Fruit fly (Drosophila melanogaster) whole organism, embryonic: ENCODE data around the gene CG6048.

Source experiments
- Blimp-1 ChIP-seq: fragments of 200-800 bp; sonication (Bioruptor generic); optimal IDR thresholded peaks from 3 replicates; lab custom pipeline; 2018; ENCODE audit warnings: missing biosample characterization, missing genetic modification characterization, mild to moderate bottlenecking, moderate library complexity, missing genetic modification reagents
- CG10147 ChIP-seq: fragments of 200-800 bp; sonication (Bioruptor generic); optimal IDR thresholded peaks from 2 replicates; lab custom pipeline; 2019; ENCODE audit warnings: missing biosample characterization, mild to moderate bottlenecking, missing genetic modification characterization, moderate library complexity
- CG10366 ChIP-seq: fragments of 200-800 bp; sonication (Bioruptor generic); IDR thresholded peaks from 2 replicates; pipeline ENCODE4 v1.3.6; 2022; ENCODE audit warnings: missing biosample characterization, missing genetic modification characterization
- CG11093 ChIP-seq: fragments of 200-800 bp; sonication (Bioruptor generic); IDR thresholded peaks from 3 replicates; pipeline ENCODE4 v1.3.6; 2022; ENCODE audit warnings: missing biosample characterization, missing genetic modification characterization
- CG11560 ChIP-seq: fragments of 200-800 bp; sonication (Bioruptor generic); IDR thresholded peaks from 3 replicates; pipeline ENCODE4 v1.3.6; 2022; ENCODE audit warnings: missing biosample characterization, missing genetic modification characterization
- CG12071 ChIP-seq: fragments of 200-800 bp; sonication (Bioruptor generic); optimal IDR thresholded peaks from 3 replicates; lab custom pipeline; 2018; ENCODE audit warnings: missing biosample characterization, mild to moderate bottlenecking, missing genetic modification characterization
- CG12769 ChIP-seq: fragments of 200-800 bp; sonication (Bioruptor generic); optimal IDR thresholded peaks from 2 replicates; lab custom pipeline; 2019; ENCODE audit warnings: missing biosample characterization, mild to moderate bottlenecking, missing genetic modification characterization, moderate library complexity
- CG16779 ChIP-seq: fragments of 200-800 bp; sonication (Bioruptor generic); IDR thresholded peaks from 2 replicates; pipeline ENCODE4 v1.3.6; 2022; ENCODE audit warnings: missing biosample characterization, missing genetic modification characterization
- CG16813 ChIP-seq: fragments of 200-800 bp; sonication (Bioruptor generic); IDR thresholded peaks from 3 replicates; pipeline ENCODE4 v1.3.6; 2022; ENCODE audit warnings: missing biosample characterization, missing genetic modification characterization; ENCODE audit not compliant: partially characterized antibody
- CG17568 ChIP-seq: fragments of 200-800 bp; sonication (Bioruptor generic); optimal IDR thresholded peaks from 2 replicates; lab custom pipeline; 2018; ENCODE audit warnings: missing biosample characterization, mild to moderate bottlenecking, missing genetic modification characterization, moderate library complexity
- CG30431 ChIP-seq: fragments of 200-800 bp; sonication (Bioruptor generic); optimal IDR thresholded peaks from 2 replicates; lab custom pipeline; 2017; ENCODE audit warnings: missing biosample characterization, missing genetic modification characterization
- CG34224 ChIP-seq: fragments of 200-800 bp; sonication (Bioruptor generic); IDR thresholded peaks from 3 replicates; pipeline ENCODE4 v1.3.6; 2022; ENCODE audit warnings: missing biosample characterization, missing genetic modification characterization; ENCODE audit not compliant: partially characterized antibody
- CG3847 ChIP-seq: fragments of 200-800 bp; sonication (Bioruptor generic); IDR thresholded peaks from 2 replicates; pipeline ENCODE4 v1.3.6; 2022; ENCODE audit warnings: missing biosample characterization, missing genetic modification characterization
- CG4282 ChIP-seq: fragments of 200-800 bp; sonication (Bioruptor generic); optimal IDR thresholded peaks from 2 replicates; lab custom pipeline; 2016; ENCODE audit warnings: missing biosample characterization, missing genetic modification characterization
- CG4820 ChIP-seq: fragments of 200-800 bp; sonication (Bioruptor generic); optimal IDR thresholded peaks from 3 replicates; lab custom pipeline; 2016; ENCODE audit warnings: missing biosample characterization, missing genetic modification characterization
- CG4854 ChIP-seq: fragments of 200-800 bp; sonication (Bioruptor generic); optimal IDR thresholded peaks from 2 replicates; lab custom pipeline; 2016; ENCODE audit warnings: missing biosample characterization, missing genetic modification characterization, inconsistent platforms
- CG7556 ChIP-seq: fragments of 200-800 bp; sonication (Bioruptor generic); optimal IDR thresholded peaks from 2 replicates; lab custom pipeline; 2017; ENCODE audit warnings: missing biosample characterization, mild to moderate bottlenecking, missing genetic modification characterization
- CG8089 ChIP-seq: fragments of 200-800 bp; sonication (Bioruptor generic); optimal IDR thresholded peaks from 3 replicates; lab custom pipeline; 2016; ENCODE audit warnings: missing biosample characterization, missing genetic modification characterization
- Dbx ChIP-seq: fragments of 200-800 bp; sonication (Bioruptor generic); IDR thresholded peaks from 3 replicates; pipeline ENCODE4 v1.3.6; 2022; ENCODE audit warnings: missing biosample characterization, missing genetic modification characterization
- Deaf1 ChIP-seq: fragments of 200-800 bp; optimal IDR thresholded peaks from 3 replicates; lab custom pipeline; 2019; ENCODE audit warnings: missing biosample characterization, mild to moderate bottlenecking, missing genetic modification characterization, moderate library complexity
- Elba2 ChIP-seq: fragments of 200-800 bp; sonication (Bioruptor generic); optimal IDR thresholded peaks from 3 replicates; lab custom pipeline; 2016; ENCODE audit warnings: missing biosample characterization, missing genetic modification characterization
- Hmx ChIP-seq: fragments of 200-800 bp; sonication (Bioruptor generic); optimal IDR thresholded peaks from 2 replicates; lab custom pipeline; 2016; ENCODE audit warnings: missing biosample characterization, missing genetic modification characterization
- Jarid2 ChIP-seq: fragments of 200-800 bp; sonication (Bioruptor generic); optimal IDR thresholded peaks from 3 replicates; lab custom pipeline; 2017; ENCODE audit warnings: mild to moderate bottlenecking, missing biosample characterization, missing genetic modification reagents, missing genetic modification characterization
- Max ChIP-seq: fragments of 200-800 bp; sonication (Bioruptor generic); optimal IDR thresholded peaks from 2 replicates; lab custom pipeline; 2016; ENCODE audit warnings: missing biosample characterization, mild to moderate bottlenecking, missing genetic modification characterization
- PHDP ChIP-seq: fragments of 200-800 bp; sonication (Bioruptor generic); optimal IDR thresholded peaks from 3 replicates; lab custom pipeline; 2018; ENCODE audit warnings: missing biosample characterization, mild to moderate bottlenecking, missing genetic modification characterization, moderate library complexity
- Spps ChIP-seq: fragments of 200-800 bp; sonication (Bioruptor generic); optimal IDR thresholded peaks from 2 replicates; lab custom pipeline; 2018; ENCODE audit warnings: missing biosample characterization, mild to moderate bottlenecking, missing genetic modification characterization
- Trl ChIP-seq, 3 experiments: fragments of >200 bp in 2 of 3; fragments of 200-800 bp in 1 of 3; sonication (Bioruptor generic) in 1 of 3; optimal IDR thresholded peaks; 2 replicates in 1 of 3; 3 replicates in 2 of 3; lab custom pipeline; 2016 to 2017; ENCODE audit warnings: missing biosample characterization in 1 of 3, missing genetic modification characterization in 1 of 3
- cwo ChIP-seq: fragments of 200-800 bp; sonication (Bioruptor generic); optimal IDR thresholded peaks from 3 replicates; lab custom pipeline; 2017; ENCODE audit warnings: missing biosample characterization, missing genetic modification characterization, mild to moderate bottlenecking, moderate library complexity, missing genetic modification reagents
- danr ChIP-seq: fragments of 200-800 bp; sonication (Bioruptor generic); IDR thresholded peaks from 2 replicates; pipeline ENCODE4 v1.3.6; 2022; ENCODE audit warnings: missing biosample characterization, missing genetic modification characterization
- ewg ChIP-seq: fragments of 200-800 bp; sonication (Bioruptor generic); optimal IDR thresholded peaks from 3 replicates; lab custom pipeline; 2017; ENCODE audit warnings: mild to moderate bottlenecking, missing biosample characterization, missing genetic modification reagents, missing genetic modification characterization
- exex ChIP-seq: fragments of 200-800 bp; sonication (Bioruptor generic); optimal IDR thresholded peaks from 4 replicates; lab custom pipeline; 2018; ENCODE audit warnings: missing biosample characterization, mild to moderate bottlenecking, missing genetic modification characterization, moderate library complexity
- gt ChIP-seq: fragments of 200-800 bp; sonication (Bioruptor generic); IDR thresholded peaks from 2 replicates; pipeline ENCODE4 v1.3.6; 2022; ENCODE audit warnings: missing biosample characterization, missing genetic modification characterization
- odd ChIP-seq: fragments of 200-800 bp; sonication (Bioruptor generic); optimal IDR thresholded peaks from 2 replicates; lab custom pipeline; 2017; ENCODE audit warnings: missing biosample characterization, mild to moderate bottlenecking, missing genetic modification characterization
- org-1 ChIP-seq: fragments of 200-800 bp; sonication (Bioruptor generic); optimal IDR thresholded peaks from 2 replicates; lab custom pipeline; 2017; ENCODE audit warnings: missing biosample characterization, missing genetic modification characterization
- otp ChIP-seq: fragments of 200-800 bp; sonication (Bioruptor generic); IDR thresholded peaks from 3 replicates; pipeline ENCODE4, ENCODE4 v1.3.6; 2022; ENCODE audit warnings: missing biosample characterization, missing genetic modification characterization
- peb ChIP-seq: fragments of 200-800 bp; sonication (Bioruptor generic); IDR thresholded peaks from 2 replicates; pipeline ENCODE4 v1.3.6; 2022; ENCODE audit warnings: missing biosample characterization, missing genetic modification characterization
- pho ChIP-seq: fragments of 200-800 bp; sonication (Bioruptor generic); optimal IDR thresholded peaks from 2 replicates; lab custom pipeline; 2016; ENCODE audit warnings: missing biosample characterization, missing genetic modification characterization
- prd ChIP-seq, 3 experiments: fragments of >200 bp in 2 of 3; fragments of 200-800 bp in 1 of 3; sonication (Bioruptor generic) in 1 of 3; optimal IDR thresholded peaks in 2 of 3; IDR thresholded peaks in 1 of 3; 2 replicates in 2 of 3; 3 replicates in 1 of 3; pipeline versions ENCODE4 v1.3.6 to Lab custom; 2017 to 2022; ENCODE audit warnings: missing biosample characterization in 1 of 3, missing genetic modification characterization in 1 of 3
- pros ChIP-seq: fragments of 200-800 bp; sonication (Bioruptor generic); optimal IDR thresholded peaks from 3 replicates; lab custom pipeline; 2019; ENCODE audit warnings: missing biosample characterization, mild to moderate bottlenecking, missing genetic modification characterization, moderate library complexity
- sens-2 ChIP-seq: fragments of 200-800 bp; sonication (Bioruptor generic); IDR thresholded peaks from 2 replicates; pipeline ENCODE4 v1.3.6; 2022; ENCODE audit warnings: missing biosample characterization, missing genetic modification characterization
- sim ChIP-seq: fragments of 200-800 bp; sonication (Bioruptor generic); IDR thresholded peaks from 2 replicates; pipeline ENCODE4 v1.3.6; 2022; ENCODE audit warnings: missing biosample characterization, missing genetic modification characterization
- slou ChIP-seq: fragments of 200-800 bp; sonication (Bioruptor generic); optimal IDR thresholded peaks from 3 replicates; lab custom pipeline; 2016; ENCODE audit warnings: missing biosample characterization, missing genetic modification characterization
- tin ChIP-seq: fragments of 200-800 bp; sonication (Bioruptor generic); optimal IDR thresholded peaks from 3 replicates; lab custom pipeline; 2016; ENCODE audit warnings: missing biosample characterization, missing genetic modification characterization
- tna ChIP-seq: fragments of 200-800 bp; sonication (Bioruptor generic); IDR thresholded peaks from 2 replicates; pipeline ENCODE4 v1.3.6; 2022; ENCODE audit warnings: missing biosample characterization, missing genetic modification characterization; ENCODE audit not compliant: partially characterized antibody
- vnd ChIP-seq: fragments of 200-800 bp; sonication (Bioruptor generic); IDR thresholded peaks from 3 replicates; pipeline ENCODE4 v1.3.6; 2022; ENCODE audit warnings: missing biosample characterization, missing genetic modification characterization; ENCODE audit not compliant: partially characterized antibody
- wek ChIP-seq: fragments of 200-800 bp; sonication (Bioruptor generic); optimal IDR thresholded peaks from 3 replicates; lab custom pipeline; 2018; ENCODE audit warnings: missing biosample characterization, mild to moderate bottlenecking, missing genetic modification characterization, moderate library complexity
- wor ChIP-seq: fragments of 200-800 bp; sonication (Bioruptor generic); IDR thresholded peaks from 2 replicates; pipeline ENCODE4 v1.3.6; 2022; ENCODE audit warnings: missing biosample characterization, missing genetic modification characterization
- yki ChIP-seq: fragments of >200 bp; optimal IDR thresholded peaks from 3 replicates; lab custom pipeline; 2018

The CG6048 gene

DNA sequence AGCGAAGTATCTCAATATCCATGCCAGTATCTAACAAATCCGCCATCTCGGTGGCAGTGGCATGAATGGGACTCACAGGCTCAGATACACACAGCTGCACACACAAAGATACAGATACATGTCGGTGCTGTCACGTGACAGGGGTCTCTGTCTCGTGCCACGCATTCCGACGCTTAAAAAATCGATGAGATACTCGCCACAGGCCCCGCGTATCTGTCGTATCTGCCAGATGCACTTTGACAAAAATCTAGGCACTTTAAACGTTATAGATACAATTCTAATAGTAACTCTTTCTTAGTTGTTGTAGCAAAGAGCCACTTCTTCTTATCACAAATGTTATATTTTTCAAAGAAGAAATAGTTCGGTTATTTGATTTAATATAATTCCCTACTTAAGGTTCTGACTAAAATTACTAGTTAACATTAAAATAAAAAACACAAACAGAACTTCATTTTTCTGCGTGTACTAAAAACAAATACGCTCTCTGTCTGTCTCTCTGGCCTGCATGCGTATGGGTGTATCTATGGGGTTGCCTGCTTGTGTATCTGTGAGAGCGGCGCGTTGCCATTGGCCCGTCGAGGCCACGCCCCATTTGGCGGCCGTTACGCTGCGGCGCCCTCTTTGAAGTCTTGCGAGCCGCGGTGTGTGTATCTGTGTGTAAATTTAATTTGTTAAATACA lies 48.5 kb downstream of the CG6048 start, which contains the start of gene CG4766 (continued):
- TF ChIP-seq slou (GFP tag; lab: Kevin White, UChicago) = peak; percentile 56
- TF ChIP-seq CG17568 (GFP tag; lab: Kevin White, UChicago) = peak; percentile 36
- peak; percentile 78 for TF ChIP-seq PHDP (tag; lab: Kevin White, UChicago)
- TF ChIP-seq Dbx (GFP tag; lab: Robert Waterston, UW) = peak; percentile 63; the same call in 2 of the 3 replicates
- peak; percentile 74 for TF ChIP-seq Hmx (GFP tag; lab: Kevin White, UChicago)
- peak; percentile 45 for TF ChIP-seq wek
- peak; percentile 59 to 70 for TF ChIP-seq Trl (optimal IDR thresholded peaks at IDR 0.05; lab: Kevin White, UChicago)
- peak; percentile 88 for TF ChIP-seq Trl (GFP tag; optimal IDR thresholded peaks at IDR 0.05; lab: Kevin White, UChicago)
- no peak for TF ChIP-seq CG16779 (GFP tag; lab: Robert Waterston, UW)
- TF ChIP-seq CG16813 = no peak
- peak; percentile 75 for TF ChIP-seq CG10366
- no peak for TF ChIP-seq yki (lab: Kevin White, UChicago)
- peak; percentile 61 for TF ChIP-seq CG12071 (GFP tag; lab: Kevin White, UChicago)
- TF ChIP-seq gt (GFP tag; lab: Robert Waterston, UW) = peak; percentile 48; the same call in 1 of the 2 replicates
- peak; percentile 28 for TF ChIP-seq Elba2 (GFP tag; lab: Kevin White, UChicago)
- TF ChIP-seq sim (GFP tag; lab: Robert Waterston, UW) = peak; percentile 65
- TF ChIP-seq exex (tag; lab: Kevin White, UChicago) = peak; percentile 25
- TF ChIP-seq cwo = peak; percentile 89
- peak; percentile 94 for TF ChIP-seq CG7556 (GFP tag; lab: Kevin White, UChicago)
- no peak for TF ChIP-seq CG11560
- peak; percentile 74 for TF ChIP-seq CG10147 (GFP tag; lab: Kevin White, UChicago)
- TF ChIP-seq CG4282 (GFP tag; lab: Kevin White, UChicago) = peak; percentile 48
- TF ChIP-seq CG12769 (tag; lab: Kevin White, UChicago) = peak; percentile 64
- TF ChIP-seq vnd (GFP tag; lab: Robert Waterston, UW) = no peak
- TF ChIP-seq danr (GFP tag; lab: Robert Waterston, UW) = peak; percentile 68
- TF ChIP-seq CG34224 (GFP tag; lab: Robert Waterston, UW) = no peak
- no peak for TF ChIP-seq tna
- TF ChIP-seq CG4854 (GFP tag; lab: Kevin White, UChicago) = peak; percentile 60
- peak; percentile 79 for TF ChIP-seq CG4820 (GFP tag; lab: Kevin White, UChicago)
- peak; percentile 49 for TF ChIP-seq CG30431
- TF ChIP-seq peb = peak; percentile 73
- peak; percentile 74 for TF ChIP-seq wor (GFP tag; lab: Robert Waterston, UW)
- peak; percentile 77 for TF ChIP-seq Max (GFP tag; lab: Kevin White, UChicago)
- TF ChIP-seq org-1 = peak; percentile 84
- peak; percentile 59 for TF ChIP-seq Deaf1 (tag; lab: Kevin White, UChicago)
- peak; percentile 88 for TF ChIP-seq tin
- TF ChIP-seq ewg (GFP tag; lab: Kevin White, UChicago) = peak; percentile 77
- TF ChIP-seq Jarid2 = peak; percentile 61
- TF ChIP-seq CG8089 (GFP tag; lab: Kevin White, UChicago) = peak; percentile 84
- peak; percentile 30 for TF ChIP-seq pros
- TF ChIP-seq odd = peak; percentile 72
- TF ChIP-seq prd (optimal IDR thresholded peaks at IDR 0.05; lab: Kevin White, UChicago) = no peak
- peak; percentile 87 for TF ChIP-seq prd (GFP tag; IDR thresholded peaks at IDR 0.05; lab: Robert Waterston, UW)
- peak; percentile 79 for TF ChIP-seq CG3847 (GFP tag; lab: Robert Waterston, UW)
- peak; percentile 71; the same call in 1 of the 3 replicates for TF ChIP-seq CG11093 (GFP tag; lab: Robert Waterston, UW)
- peak; percentile 86 for TF ChIP-seq Spps (tag; lab: Kevin White, UChicago)
- peak; percentile 75 for TF ChIP-seq otp
- TF ChIP-seq Blimp-1 = peak; percentile 84
- peak; percentile 57; the same call in 1 of the 2 replicates for TF ChIP-seq sens-2 (GFP tag; lab: Robert Waterston, UW)
- peak; percentile 81 for TF ChIP-seq pho
